Fruit fly (Drosophila melanogaster) whole organism, embryonic: ENCODE data around the gene Pvf1.
A peak's percentile ranks its signal among the peaks of the same experiment; 100 is the strongest.

ENCODE experiments used
- Ada2b ChIP-seq: fragments of 200-800 bp; sonication (Bioruptor generic); IDR thresholded peaks from 2 replicates; pipeline ENCODE4 v1.3.6; 2022; ENCODE audit warnings: missing biosample characterization, missing genetic modification characterization
- Bdp1 ChIP-seq: fragments of 200-800 bp; sonication (Bioruptor generic); optimal IDR thresholded peaks from 3 replicates; lab custom pipeline; 2016; ENCODE audit warnings: missing biosample characterization, missing genetic modification characterization
- Bgb ChIP-seq: fragments of 200-800 bp; sonication (Bioruptor generic); IDR thresholded peaks from 2 replicates; pipeline ENCODE4 v1.3.6; 2022; ENCODE audit warnings: missing biosample characterization, missing genetic modification characterization; ENCODE audit not compliant: partially characterized antibody
- CG12236 ChIP-seq: fragments of 200-800 bp; sonication (Bioruptor generic); optimal IDR thresholded peaks from 2 replicates; lab custom pipeline; 2016; ENCODE audit warnings: missing biosample characterization, missing genetic modification characterization
- CG12391 ChIP-seq: fragments of 200-800 bp; sonication (Bioruptor generic); optimal IDR thresholded peaks from 3 replicates; lab custom pipeline; 2018; ENCODE audit warnings: missing biosample characterization, mild to moderate bottlenecking, missing genetic modification characterization, moderate library complexity
- CG12769 ChIP-seq: fragments of 200-800 bp; sonication (Bioruptor generic); optimal IDR thresholded peaks from 2 replicates; lab custom pipeline; 2019; ENCODE audit warnings: missing biosample characterization, mild to moderate bottlenecking, missing genetic modification characterization, moderate library complexity
- CG17186 ChIP-seq: fragments of 200-800 bp; sonication (Bioruptor generic); optimal IDR thresholded peaks from 3 replicates; lab custom pipeline; 2017; ENCODE audit warnings: missing biosample characterization, missing genetic modification reagents, missing genetic modification characterization
- CG17359 ChIP-seq: fragments of 200-800 bp; sonication (Bioruptor generic); optimal IDR thresholded peaks from 3 replicates; lab custom pipeline; 2018; ENCODE audit warnings: missing biosample characterization, mild to moderate bottlenecking, missing genetic modification characterization, moderate library complexity
- CG17612 ChIP-seq: fragments of 200-800 bp; sonication (Bioruptor generic); IDR thresholded peaks from 2 replicates; pipeline ENCODE4 v1.3.6; 2022; ENCODE audit warnings: missing biosample characterization, missing genetic modification characterization
- CG17912 ChIP-seq: fragments of 200-800 bp; sonication (Bioruptor generic); optimal IDR thresholded peaks from 2 replicates; lab custom pipeline; 2018; ENCODE audit warnings: missing biosample characterization, mild to moderate bottlenecking, missing genetic modification characterization
- CG18764 ChIP-seq: fragments of 200-800 bp; sonication (Bioruptor generic); optimal IDR thresholded peaks from 3 replicates; lab custom pipeline; 2016; ENCODE audit warnings: missing biosample characterization, missing genetic modification characterization
- CG31441 ChIP-seq: fragments of 200-800 bp; sonication (Bioruptor generic); IDR thresholded peaks from 2 replicates; pipeline ENCODE4 v1.3.6; 2022; ENCODE audit warnings: missing biosample characterization, missing genetic modification characterization
- CG34422 ChIP-seq: fragments of 200-800 bp; sonication (Bioruptor generic); IDR thresholded peaks from 3 replicates; pipeline ENCODE4 v1.3.6; 2022; ENCODE audit warnings: missing biosample characterization, missing genetic modification characterization
- CG6254 ChIP-seq: fragments of 200-800 bp; sonication (Bioruptor generic); optimal IDR thresholded peaks from 3 replicates; lab custom pipeline; 2017; ENCODE audit warnings: mild to moderate bottlenecking, missing biosample characterization, missing genetic modification reagents, missing genetic modification characterization
- CG6765 ChIP-seq: fragments of 200-800 bp; sonication (Bioruptor generic); optimal IDR thresholded peaks from 3 replicates; lab custom pipeline; 2017; ENCODE audit warnings: missing biosample characterization, mild to moderate bottlenecking, missing genetic modification characterization
- CG7928 ChIP-seq: fragments of 200-800 bp; sonication (Bioruptor generic); optimal IDR thresholded peaks from 2 replicates; lab custom pipeline; 2017; ENCODE audit warnings: missing biosample characterization, mild to moderate bottlenecking, missing genetic modification characterization
- CG7963 ChIP-seq: fragments of 200-800 bp; sonication (Bioruptor generic); IDR thresholded peaks from 3 replicates; pipeline ENCODE4 v1.3.6; 2022; ENCODE audit warnings: missing biosample characterization, missing genetic modification characterization; ENCODE audit not compliant: partially characterized antibody
- CG8388 ChIP-seq: fragments of 200-800 bp; sonication (Bioruptor generic); optimal IDR thresholded peaks from 2 replicates; lab custom pipeline; 2019; ENCODE audit warnings: missing biosample characterization, mild to moderate bottlenecking, missing genetic modification characterization, moderate library complexity
- Camta ChIP-seq: fragments of 200-800 bp; sonication (Bioruptor generic); optimal IDR thresholded peaks from 2 replicates; lab custom pipeline; 2016; ENCODE audit warnings: missing biosample characterization, missing genetic modification characterization
- GATAe ChIP-seq: fragments of 200-800 bp; sonication (Bioruptor generic); conservative IDR thresholded peaks from 2 replicates; pipeline ENCODE4 v1.3.6; 2022; ENCODE audit warnings: missing biosample characterization, missing genetic modification characterization
- H15 ChIP-seq: fragments of 200-800 bp; sonication (Bioruptor generic); IDR thresholded peaks from 3 replicates; pipeline ENCODE4 v1.3.6; 2022; ENCODE audit warnings: missing biosample characterization, missing genetic modification characterization
- HLHmδ ChIP-seq: fragments of 200-800 bp; sonication (Bioruptor generic); optimal IDR thresholded peaks from 2 replicates; lab custom pipeline; 2018; ENCODE audit warnings: missing biosample characterization, mild to moderate bottlenecking, missing genetic modification characterization, moderate library complexity
- HmgZ ChIP-seq: fragments of 200-800 bp; sonication (Bioruptor generic); optimal IDR thresholded peaks from 2 replicates; lab custom pipeline; 2018; ENCODE audit warnings: missing biosample characterization, mild to moderate bottlenecking, missing genetic modification characterization
- Hmr ChIP-seq: fragments of 200-800 bp; sonication (Bioruptor generic); optimal IDR thresholded peaks from 3 replicates; lab custom pipeline; 2017; ENCODE audit warnings: mild to moderate bottlenecking, missing biosample characterization, missing genetic modification reagents, missing genetic modification characterization
- NC2α ChIP-seq: fragments of 200-800 bp; sonication (Bioruptor generic); optimal IDR thresholded peaks from 2 replicates; lab custom pipeline; 2016; ENCODE audit warnings: missing biosample characterization, missing genetic modification characterization
- Nf-YC ChIP-seq: fragments of 200-800 bp; optimal IDR thresholded peaks from 3 replicates; lab custom pipeline; 2019; ENCODE audit warnings: missing biosample characterization, mild to moderate bottlenecking, missing genetic modification characterization, moderate library complexity
- NfI ChIP-seq: fragments of 200-800 bp; sonication (Bioruptor generic); optimal IDR thresholded peaks from 3 replicates; lab custom pipeline; 2018; ENCODE audit warnings: missing biosample characterization, mild to moderate bottlenecking, missing genetic modification characterization, moderate library complexity
- Trl ChIP-seq, 3 experiments: fragments of >200 bp in 2 of 3; fragments of 200-800 bp in 1 of 3; sonication (Bioruptor generic) in 1 of 3; optimal IDR thresholded peaks; 2 replicates in 1 of 3; 3 replicates in 2 of 3; lab custom pipeline; 2016 to 2017; ENCODE audit warnings: missing biosample characterization in 1 of 3, missing genetic modification characterization in 1 of 3
- Xbp1 ChIP-seq: fragments of 200-800 bp; sonication (Bioruptor generic); optimal IDR thresholded peaks from 3 replicates; lab custom pipeline; 2016; ENCODE audit warnings: missing biosample characterization, mild to moderate bottlenecking, missing genetic modification characterization
- chinmo ChIP-seq: fragments of 200-800 bp; sonication (Bioruptor generic); IDR thresholded peaks from 4 replicates; pipeline ENCODE4 v1.3.6; 2022; ENCODE audit warnings: missing biosample characterization, missing genetic modification characterization; ENCODE audit not compliant: partially characterized antibody
- ci ChIP-seq: fragments of 200-800 bp; sonication (Bioruptor generic); IDR thresholded peaks from 3 replicates; pipeline ENCODE4 v1.3.6; 2022; ENCODE audit warnings: missing biosample characterization, missing genetic modification characterization
- crc ChIP-seq: fragments of 200-800 bp; sonication (Bioruptor generic); optimal IDR thresholded peaks from 2 replicates; lab custom pipeline; 2016; ENCODE audit warnings: missing biosample characterization, missing genetic modification characterization
- danr ChIP-seq: fragments of 200-800 bp; sonication (Bioruptor generic); IDR thresholded peaks from 2 replicates; pipeline ENCODE4 v1.3.6; 2022; ENCODE audit warnings: missing biosample characterization, missing genetic modification characterization
- dmrt11E ChIP-seq: fragments of 200-800 bp; sonication (Bioruptor generic); optimal IDR thresholded peaks from 3 replicates; lab custom pipeline; 2018; ENCODE audit warnings: missing biosample characterization, mild to moderate bottlenecking, missing genetic modification characterization, moderate library complexity
- ems ChIP-seq: fragments of 200-800 bp; sonication (Bioruptor generic); optimal IDR thresholded peaks from 3 replicates; lab custom pipeline; 2016; ENCODE audit warnings: missing biosample characterization, missing genetic modification characterization
- fd96Cb ChIP-seq: fragments of 200-800 bp; sonication (Bioruptor generic); optimal IDR thresholded peaks from 2 replicates; lab custom pipeline; 2018; ENCODE audit warnings: missing biosample characterization, mild to moderate bottlenecking, missing genetic modification characterization, moderate library complexity
- fru ChIP-seq: fragments of >200 bp; optimal IDR thresholded peaks from 2 replicates; lab custom pipeline; 2017
- ftz-f1 ChIP-seq: fragments of 200-800 bp; sonication (Bioruptor generic); optimal IDR thresholded peaks from 2 replicates; lab custom pipeline; 2016; ENCODE audit warnings: missing biosample characterization, missing genetic modification characterization
- hb ChIP-seq: fragments of 200-800 bp; sonication (Bioruptor generic); IDR thresholded peaks from 3 replicates; pipeline ENCODE4 v1.3.6; 2022; ENCODE audit warnings: missing biosample characterization, missing genetic modification characterization; ENCODE audit not compliant: partially characterized antibody
- prd ChIP-seq, 3 experiments: fragments of >200 bp in 2 of 3; fragments of 200-800 bp in 1 of 3; sonication (Bioruptor generic) in 1 of 3; optimal IDR thresholded peaks in 2 of 3; IDR thresholded peaks in 1 of 3; 2 replicates in 2 of 3; 3 replicates in 1 of 3; pipeline versions ENCODE4 v1.3.6 to Lab custom; 2017 to 2022; ENCODE audit warnings: missing biosample characterization in 1 of 3, missing genetic modification characterization in 1 of 3
- run ChIP-seq: fragments of 200-800 bp; sonication (Bioruptor generic); optimal IDR thresholded peaks from 3 replicates; lab custom pipeline; 2018; ENCODE audit warnings: missing biosample characterization, mild to moderate bottlenecking, missing genetic modification characterization
- scrt ChIP-seq: fragments of 200-800 bp; sonication (Bioruptor generic); optimal IDR thresholded peaks from 2 replicates; lab custom pipeline; 2018; ENCODE audit warnings: missing biosample characterization, mild to moderate bottlenecking, missing genetic modification characterization, moderate library complexity
- slp2 ChIP-seq: fragments of 200-800 bp; sonication (Bioruptor generic); optimal IDR thresholded peaks from 2 replicates; lab custom pipeline; 2016; ENCODE audit warnings: missing biosample characterization, missing genetic modification characterization
- stc ChIP-seq: fragments of 200-800 bp; sonication (Bioruptor generic); IDR thresholded peaks from 2 replicates; pipeline ENCODE4 v1.3.6; 2022; ENCODE audit warnings: missing biosample characterization, missing genetic modification characterization
- sug ChIP-seq: fragments of 200-800 bp; optimal IDR thresholded peaks from 2 replicates; lab custom pipeline; 2019; ENCODE audit warnings: missing biosample characterization, mild to moderate bottlenecking, missing genetic modification characterization, moderate library complexity
- tap ChIP-seq: fragments of 200-800 bp; optimal IDR thresholded peaks from 3 replicates; lab custom pipeline; 2019; ENCODE audit warnings: missing biosample characterization, mild to moderate bottlenecking, missing genetic modification characterization, moderate library complexity
- zfh2 ChIP-seq: fragments of 200-800 bp; sonication (Bioruptor generic); optimal IDR thresholded peaks from 2 replicates; lab custom pipeline; 2016; ENCODE audit warnings: missing biosample characterization, missing genetic modification characterization

Gene Pvf1

dm6 chrX:18843229-18844033 is 10.9 kb downstream of the Pvf1 start, which contains the start of gene htk (continued):
- TF ChIP-seq CG17912 (GFP tag; lab: Kevin White, UChicago) (peak; percentile 78), CG17359 (peak; percentile 71), CG8388 (GFP tag; lab: Kevin White, UChicago) (no peak), CG18764 (GFP tag; lab: Kevin White, UChicago) (peak; percentile 64), chinmo (peak; percentile 94; the same call in 3 of the 4 replicates), GATAe (GFP tag; lab: Robert Waterston, UW) (no peak), CG7963 (peak; percentile 83), prd (optimal IDR thresholded peaks at IDR 0.05; lab: Kevin White, UChicago) (no peak), prd (GFP tag; IDR thresholded peaks at IDR 0.05; lab: Robert Waterston, UW) (peak; percentile 72; the same call in 2 of the 3 replicates), ems (GFP tag; lab: Kevin White, UChicago) (peak; percentile 21), Trl (optimal IDR thresholded peaks at IDR 0.05; lab: Kevin White, UChicago) (no peak), Trl (GFP tag; optimal IDR thresholded peaks at IDR 0.05; lab: Kevin White, UChicago) (peak; percentile 80), Camta (GFP tag; lab: Kevin White, UChicago) (peak; percentile 72), hb (GFP tag; lab: Robert Waterston, UW) (peak; percentile 78), CG12391 (tag; lab: Kevin White, UChicago) (peak; percentile 59), HLHmδ (GFP tag; lab: Kevin White, UChicago) (no peak), CG6254 (GFP tag; lab: Kevin White, UChicago) (no peak), CG6765 (no peak), sug (tag; lab: Kevin White, UChicago) (peak; percentile 71), CG17186 (GFP tag; lab: Kevin White, UChicago) (peak; percentile 64), CG7928 (GFP tag; lab: Kevin White, UChicago) (peak; percentile 38), CG34422 (peak; percentile 96), slp2 (GFP tag; lab: Kevin White, UChicago) (peak; percentile 65), CG12769 (tag; lab: Kevin White, UChicago) (peak; percentile 69), tap (tag; lab: Kevin White, UChicago) (no peak), zfh2 (peak; percentile 48), danr (GFP tag; lab: Robert Waterston, UW) (no peak), run (tag; lab: Kevin White, UChicago) (no peak), fd96Cb (tag; lab: Kevin White, UChicago) (no peak), Hmr (GFP tag; lab: Kevin White, UChicago) (peak; percentile 75), NfI (GFP tag; lab: Kevin White, UChicago) (peak; percentile 74), CG31441 (GFP tag; lab: Robert Waterston, UW) (peak; percentile 40; the same call in 1 of the 2 replicates), ci (GFP tag; lab: Robert Waterston, UW) (peak; percentile 90), H15 (GFP tag; lab: Robert Waterston, UW) (0 out of 3 replicates have a peak, but pooled peaks have one; percentile 55), dmrt11E (peak; percentile 44), Bgb (peak; percentile 96), crc (GFP tag; lab: Kevin White, UChicago) (no peak), Ada2b (GFP tag; lab: Robert Waterston, UW) (no peak), Xbp1 (peak; percentile 82), CG17612 (GFP tag; lab: Robert Waterston, UW) (peak; percentile 41; the same call in 1 of the 2 replicates), stc (GFP tag; lab: Robert Waterston, UW) (no peak; the same call in 1 of the 2 replicates), ftz-f1 (GFP tag; lab: Kevin White, UChicago) (no peak), Bdp1 (GFP tag; lab: Kevin White, UChicago) (peak; percentile 39), fru (lab: Kevin White, UChicago) (no peak), CG12236 (GFP tag; lab: Kevin White, UChicago) (peak; percentile 43), NC2α (peak; percentile 64), Nf-YC (tag; lab: Kevin White, UChicago) (peak; percentile 60), HmgZ (peak; percentile 73), scrt (GFP tag; lab: Kevin White, UChicago) (peak; percentile 58)
